Worm (Caenorhabditis elegans): Measurements from ENCODE around the gene D2062.13.
"Not testable (repeated sequence)": the region's sequence is repeated elsewhere in the genome, so short reads cannot be mapped to it uniquely, and the experiment has no call there.

ce11 chrII:2570384-2570964, 41.9 kb upstream of the D2062.13 start:
- TF ChIP-seq flt-1 (GFP tag; IDR thresholded peaks at IDR 0.05); sea-1 (GFP tag; conservative IDR thresholded peaks at IDR 0.05); tbx-37 (GFP tag; conservative IDR thresholded peaks at IDR 0.05); tra-4 (tag; optimal IDR thresholded peaks at IDR 0.05); ama-1 (optimal IDR thresholded peaks at IDR 0.05); aly-1 (tag; optimal IDR thresholded peaks at IDR 0.05); hmg-4 (GFP tag; optimal IDR thresholded peaks at IDR 0.05): not testable (repeated sequence)
- TF ChIP-seq F13C5.2 (tag; optimal IDR thresholded peaks at IDR 0.05) (peak; percentile 88), ceh-36 (tag; optimal IDR thresholded peaks at IDR 0.05) (peak; percentile 60), hnd-1 (tag; optimal IDR thresholded peaks at IDR 0.05) (peak; percentile 58), hmbx-1 (tag; optimal IDR thresholded peaks at IDR 0.05) (peak; percentile 72)
